Worm (Caenorhabditis elegans) whole organism, young adult: ENCODE data around the gene F59A7.12.

ENCODE experiments used
- T26A5.8 ChIP-seq: sonication (generic microtip); optimal IDR thresholded peaks from 2 replicates; lab custom pipeline; 2016; ENCODE audit warnings: missing genetic modification characterization, missing compliant biosample characterization
- aptf-2 ChIP-seq: fragments of 200-800 bp; sonication (Bioruptor generic); conservative IDR thresholded peaks from 2 replicates; pipeline ENCODE4 v1.3.6; 2022; ENCODE audit warnings: missing genetic modification reagents, missing genetic modification characterization, missing compliant biosample characterization
- ceh-91 ChIP-seq: fragments of 200-800 bp; sonication (Bioruptor generic); IDR thresholded peaks from 2 replicates; pipeline ENCODE4 v1.3.6; 2022; ENCODE audit warnings: missing genetic modification reagents, missing genetic modification characterization, missing compliant biosample characterization
- lag-1 ChIP-seq: fragments of 200-800 bp; sonication (Bioruptor generic); IDR thresholded peaks from 2 replicates; pipeline ENCODE4 v1.3.6; 2022; ENCODE audit warnings: missing genetic modification reagents, missing genetic modification characterization, missing compliant biosample characterization
- let-526 ChIP-seq: fragments of 200-800 bp; sonication (Bioruptor generic); IDR thresholded peaks from 2 replicates; pipeline ENCODE4 v1.3.6; 2022; ENCODE audit warnings: missing genetic modification reagents, missing genetic modification characterization, missing compliant biosample characterization
- lsl-1 ChIP-seq: fragments of 200-800 bp; sonication (Bioruptor generic); optimal IDR thresholded peaks from 2 replicates; lab custom pipeline; 2018; ENCODE audit warnings: mild to moderate bottlenecking, missing genetic modification characterization, moderate library complexity, missing compliant biosample characterization
- nfyb-1 ChIP-seq: fragments of 200-800 bp; sonication (Bioruptor generic); IDR thresholded peaks from 2 replicates; pipeline ENCODE4 v1.3.6; 2022; ENCODE audit warnings: missing genetic modification reagents, missing genetic modification characterization, missing compliant biosample characterization
- unc-130 ChIP-seq: sonication (generic microtip); optimal IDR thresholded peaks from 2 replicates; lab custom pipeline; 2016; ENCODE audit warnings: missing genetic modification reagents, missing genetic modification characterization, missing compliant biosample characterization

ce11 chrV:2016428-2016827 is 13.5 kb upstream of the F59A7.12 start, which contains the start of gene F59A7.2:
- TF ChIP-seq aptf-2 (GFP tag; lab: Robert Waterston, UW) (no peak), lsl-1 (GFP tag; lab: Kevin White, UChicago) (no peak), let-526 (no peak), T26A5.8 (tag; lab: Kevin White, UChicago) (no peak), nfyb-1 (GFP tag; lab: Robert Waterston, UW) (no peak), lag-1 (GFP tag; lab: Robert Waterston, UW) (no peak), unc-130 (GFP tag; lab: Kevin White, UChicago) (no peak), ceh-91 (GFP tag; lab: Robert Waterston, UW) (no peak)
